Fruit fly (Drosophila melanogaster): ENCODE data around the gene dgt6.
A peak's percentile ranks its signal among the peaks of the same experiment; 100 is the strongest.

The dgt6 gene

DNA sequence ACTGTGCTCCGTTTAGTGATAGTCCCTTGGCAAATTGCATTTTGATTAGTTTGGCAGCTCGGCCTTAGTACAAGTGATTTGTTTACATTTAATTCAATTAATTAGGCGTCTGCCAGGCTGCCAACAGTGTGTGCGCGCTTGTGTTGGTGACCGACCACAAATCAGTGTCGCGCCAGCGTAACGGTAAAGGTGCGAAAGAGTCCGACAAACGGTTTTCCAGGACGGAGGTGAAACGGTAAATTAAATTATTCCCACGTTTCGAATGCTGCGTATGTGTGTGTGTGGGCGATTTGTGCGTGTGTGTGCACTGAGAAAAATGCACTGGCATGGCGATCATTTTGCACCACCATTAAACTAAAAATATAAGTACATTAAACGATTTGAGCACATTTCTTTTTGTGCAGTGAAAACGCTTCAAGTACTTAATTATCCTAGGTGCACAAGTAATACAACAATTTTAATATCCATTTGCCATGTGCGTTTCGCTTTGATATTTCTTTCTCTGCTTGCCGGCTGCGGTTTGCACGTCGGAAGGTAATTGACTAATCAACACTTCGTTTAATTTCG is 8.3 kb upstream of the dgt6 start:
- TF ChIP-seq ttk (optimal IDR thresholded peaks at IDR 0.05) (no peak), psq (optimal IDR thresholded peaks at IDR 0.05) (no peak), Myc (optimal IDR thresholded peaks at IDR 0.05) (no peak), h (optimal IDR thresholded peaks at IDR 0.05) (no peak), Sin3A (optimal IDR thresholded peaks at IDR 0.05) (no peak), insv (optimal IDR thresholded peaks at IDR 0.05) (no peak)

- TF ChIP-seq psq (optimal IDR thresholded peaks at IDR 0.05) = no peak
- TF ChIP-seq Myc (optimal IDR thresholded peaks at IDR 0.05) = no peak
- no peak for TF ChIP-seq Sin3A (optimal IDR thresholded peaks at IDR 0.05)
These were observed 7.6 kb upstream of the dgt6 start, which contains the start of the genes Alg13 and superdeath for dm6 chr3R:29138407-29138806. Alg13 (minus strand) TSS chr3R:29138573. superdeath (plus strand) TSS chr3R:29138662.

dm6 chr3R:29124128-29124527 is 6.6 kb downstream of the dgt6 start:
- no peak for TF ChIP-seq ttk (optimal IDR thresholded peaks at IDR 0.05)
- no peak for TF ChIP-seq Myc (optimal IDR thresholded peaks at IDR 0.05)
- TF ChIP-seq Sin3A (optimal IDR thresholded peaks at IDR 0.05) = no peak
- no peak for TF ChIP-seq psq (optimal IDR thresholded peaks at IDR 0.05)
- no peak for TF ChIP-seq h (optimal IDR thresholded peaks at IDR 0.05)
- TF ChIP-seq insv (optimal IDR thresholded peaks at IDR 0.05) = no peak

DNA sequence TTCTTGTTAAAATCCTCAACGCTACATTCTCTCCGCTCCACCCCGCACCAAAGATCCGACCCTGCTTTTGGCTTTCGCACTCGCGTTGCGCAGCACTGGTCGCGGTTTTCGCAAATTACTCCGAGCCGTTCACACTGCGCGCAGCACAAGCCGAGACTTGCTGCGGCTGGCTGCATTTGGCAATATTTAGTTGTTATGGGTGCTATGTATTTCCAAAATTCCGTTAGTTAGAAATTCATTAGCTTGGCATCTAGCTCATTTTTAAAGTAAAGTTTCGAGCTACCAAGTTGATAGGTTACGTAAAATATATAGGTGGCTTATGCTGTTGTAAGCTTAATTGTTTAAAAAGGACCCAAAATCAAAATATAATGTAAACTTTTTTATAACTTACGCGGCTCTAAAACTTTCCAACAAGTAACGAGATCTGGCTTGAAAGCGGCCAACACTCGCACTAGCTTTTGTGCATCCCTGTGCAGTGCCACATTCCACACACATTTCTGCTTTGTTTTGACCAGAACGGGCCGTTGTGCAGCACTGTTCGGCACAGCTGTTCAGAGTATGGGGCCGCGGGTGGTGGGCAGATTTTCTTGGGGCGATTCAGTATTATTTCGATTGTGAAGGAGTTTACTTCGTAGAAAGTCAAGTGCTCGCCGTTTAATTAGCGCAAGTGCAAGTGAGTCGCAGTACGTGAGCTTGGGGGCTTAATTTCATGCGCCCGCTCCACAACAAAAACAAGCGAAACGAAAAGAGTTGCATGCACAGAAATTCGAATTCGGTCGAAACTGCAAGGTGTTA is 7.8 kb downstream of the dgt6 start, which contains the start of the genes yem and Ctl2:
Gene yem, minus strand, starts transcription at position 63 of the 795 bp plus-strand sequence.
Gene Ctl2, plus strand, starts transcription at position 554 of the 795 bp plus-strand sequence.
- TF ChIP-seq ttk (optimal IDR thresholded peaks at IDR 0.05) (no peak), insv (optimal IDR thresholded peaks at IDR 0.05) (no peak), Sin3A (optimal IDR thresholded peaks at IDR 0.05) (peak; percentile 70)

DNA sequence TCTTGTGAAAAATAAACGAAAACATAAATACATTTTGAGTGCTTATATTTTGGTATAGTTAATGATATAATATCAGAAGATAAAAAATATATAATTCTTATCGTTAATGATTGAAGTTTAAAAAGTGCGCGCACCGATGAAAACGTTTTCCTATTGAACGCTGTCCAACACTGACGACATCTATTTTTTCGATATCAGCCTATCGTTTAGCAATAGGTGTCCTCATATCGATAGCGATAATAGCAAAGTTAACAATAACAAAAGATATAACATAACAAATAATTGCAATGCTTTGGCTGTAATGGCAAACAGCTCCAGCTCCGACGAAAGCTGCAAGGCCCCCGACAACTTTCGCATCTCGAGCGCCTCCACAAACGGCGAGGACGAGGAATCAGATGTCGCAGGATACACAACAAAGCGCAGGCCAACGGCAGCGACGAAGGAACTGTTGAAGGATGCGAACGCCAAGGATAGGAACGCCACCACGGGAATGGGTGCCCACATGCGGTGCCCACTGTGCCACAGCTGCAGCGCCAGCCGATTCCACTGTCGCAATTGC is 14.5 kb downstream of the dgt6 start, which contains the start of gene Atg14:
Gene Atg14, plus strand, starts transcription at position 225 of the 559 bp plus-strand sequence.
- TF ChIP-seq Sin3A (optimal IDR thresholded peaks at IDR 0.05) = no peak
- no peak for TF ChIP-seq h (optimal IDR thresholded peaks at IDR 0.05)
- no peak for TF ChIP-seq insv (optimal IDR thresholded peaks at IDR 0.05)
- no peak for TF ChIP-seq psq (optimal IDR thresholded peaks at IDR 0.05)
- TF ChIP-seq Myc (optimal IDR thresholded peaks at IDR 0.05) = no peak
- no peak for TF ChIP-seq ttk (optimal IDR thresholded peaks at IDR 0.05)

DNA sequence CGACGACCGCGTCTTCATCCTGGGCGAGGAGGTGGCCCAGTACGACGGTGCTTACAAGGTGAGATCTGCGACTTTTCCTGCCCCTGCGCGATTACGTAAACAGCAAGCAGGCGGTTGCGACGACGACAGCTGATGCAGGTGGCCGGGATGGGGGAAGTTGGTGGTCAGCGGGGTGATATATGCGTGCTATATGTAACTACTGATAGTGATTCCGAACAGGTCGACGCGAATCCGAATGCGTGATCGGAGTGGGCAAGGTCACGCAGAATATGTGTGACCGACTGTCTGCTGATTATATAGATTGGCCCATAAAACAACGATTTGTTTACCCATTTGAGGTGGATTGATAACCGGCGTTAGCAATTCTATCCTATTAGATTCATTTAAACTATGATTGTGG is 17.4 kb downstream of the dgt6 start:
- TF ChIP-seq psq (optimal IDR thresholded peaks at IDR 0.05) = no peak
- no peak for TF ChIP-seq h (optimal IDR thresholded peaks at IDR 0.05)
- no peak for TF ChIP-seq Myc (optimal IDR thresholded peaks at IDR 0.05)
- no peak for TF ChIP-seq Sin3A (optimal IDR thresholded peaks at IDR 0.05)
- no peak for TF ChIP-seq insv (optimal IDR thresholded peaks at IDR 0.05)
- no peak for TF ChIP-seq ttk (optimal IDR thresholded peaks at IDR 0.05)

dm6 chr3R:29112398-29113150 is 18.2 kb downstream of the dgt6 start, which contains the start of the genes alpha-Man-Ib and Pdhb:
alpha-Man-Ib (minus strand) TSS chr3R:29112822.
Pdhb (plus strand) TSS chr3R:29113071.
- TF ChIP-seq ttk (optimal IDR thresholded peaks at IDR 0.05) (no peak), Sin3A (optimal IDR thresholded peaks at IDR 0.05) (no peak), Myc (optimal IDR thresholded peaks at IDR 0.05) (no peak), h (optimal IDR thresholded peaks at IDR 0.05) (no peak), psq (optimal IDR thresholded peaks at IDR 0.05) (no peak), insv (optimal IDR thresholded peaks at IDR 0.05) (no peak)

DNA sequence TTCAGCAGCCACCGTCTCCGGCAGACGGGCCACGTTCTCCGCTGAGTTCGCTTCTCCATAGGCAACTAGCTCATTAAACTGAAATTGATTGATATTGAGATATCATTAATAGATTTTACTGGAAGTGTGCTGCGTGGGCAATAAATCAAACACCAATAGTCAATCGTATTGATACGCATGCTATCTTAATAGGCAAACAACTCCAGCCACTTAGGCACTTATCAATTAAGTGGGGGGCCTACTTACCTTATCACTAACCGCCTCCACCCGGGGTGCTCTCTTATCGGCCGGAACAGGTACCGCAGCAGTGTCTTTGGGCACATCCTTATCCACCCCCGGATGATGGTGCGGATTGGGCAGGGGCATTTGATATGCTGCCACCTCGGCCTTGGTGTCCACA is 19.0 kb downstream of the dgt6 start:
- TF ChIP-seq h (optimal IDR thresholded peaks at IDR 0.05) (no peak), Myc (optimal IDR thresholded peaks at IDR 0.05) (no peak), Sin3A (optimal IDR thresholded peaks at IDR 0.05) (no peak), psq (optimal IDR thresholded peaks at IDR 0.05) (no peak), insv (optimal IDR thresholded peaks at IDR 0.05) (no peak), ttk (optimal IDR thresholded peaks at IDR 0.05) (no peak)

- TF ChIP-seq Myc (optimal IDR thresholded peaks at IDR 0.05) (no peak), psq (optimal IDR thresholded peaks at IDR 0.05) (no peak), insv (optimal IDR thresholded peaks at IDR 0.05) (no peak), ttk (optimal IDR thresholded peaks at IDR 0.05) (no peak), Sin3A (optimal IDR thresholded peaks at IDR 0.05) (no peak)
These were observed 27.5 kb downstream of the dgt6 start for dm6 chr3R:29103227-29103626.

DNA sequence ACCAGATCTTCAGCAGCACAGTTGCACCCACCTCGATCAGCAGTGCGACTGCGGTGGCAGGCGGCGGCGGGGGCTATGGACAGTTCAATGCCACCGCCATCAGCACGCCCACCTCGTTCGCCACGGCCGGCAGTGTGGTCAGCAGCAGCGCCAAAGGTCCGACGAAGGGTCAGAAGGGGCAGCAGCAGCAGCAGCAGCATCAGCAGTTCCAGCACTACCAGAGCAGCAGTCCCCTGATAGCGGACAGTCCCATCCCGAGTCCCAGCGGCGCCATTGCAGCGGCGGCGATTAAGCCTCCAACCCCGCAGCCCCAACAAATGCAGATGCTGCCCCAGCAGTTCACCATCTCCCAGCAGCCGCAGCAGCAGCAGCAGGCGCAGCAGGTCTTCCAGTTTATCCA is 32.8 kb downstream of the dgt6 start:
- TF ChIP-seq h (optimal IDR thresholded peaks at IDR 0.05) (no peak), Sin3A (optimal IDR thresholded peaks at IDR 0.05) (no peak), ttk (optimal IDR thresholded peaks at IDR 0.05) (no peak), insv (optimal IDR thresholded peaks at IDR 0.05) (no peak), Myc (optimal IDR thresholded peaks at IDR 0.05) (no peak), psq (optimal IDR thresholded peaks at IDR 0.05) (no peak)

dm6 chr3R:29096009-29096443 is 34.7 kb downstream of the dgt6 start:
- no peak for TF ChIP-seq insv (optimal IDR thresholded peaks at IDR 0.05)
- no peak for TF ChIP-seq Sin3A (optimal IDR thresholded peaks at IDR 0.05)
- no peak for TF ChIP-seq Myc (optimal IDR thresholded peaks at IDR 0.05)
- TF ChIP-seq h (optimal IDR thresholded peaks at IDR 0.05) = no peak
- no peak for TF ChIP-seq psq (optimal IDR thresholded peaks at IDR 0.05)
- TF ChIP-seq ttk (optimal IDR thresholded peaks at IDR 0.05) = no peak

Data from Kc167 (cell line).